Fruit fly (Drosophila melanogaster): Measurements from ENCODE around the gene Osi6.

dm6 chr3R:6265890-6266289 is 31.4 kb downstream of the Osi6 start, which contains the start of gene Osi10b:
- TF ChIP-seq CG8478 (optimal IDR thresholded peaks at IDR 0.05): no peak
- TF ChIP-seq CTCF (optimal IDR thresholded peaks at IDR 0.05): no peak

All from S2 (cell line).